Fruit fly (Drosophila melanogaster) whole organism, pupa: ENCODE data around the gene nocte.

Experiments
- CG10348 ChIP-seq: fragments of 200-800 bp; sonication (Bioruptor generic); IDR thresholded peaks from 2 replicates; pipeline ENCODE4 v1.3.6; 2022; ENCODE audit warnings: missing biosample characterization, missing genetic modification characterization
- CG12605 ChIP-seq: fragments of 200-800 bp; sonication (Bioruptor generic); IDR thresholded peaks from 2 replicates; pipeline ENCODE4 v1.3.6; 2022; ENCODE audit warnings: missing biosample characterization, missing genetic modification characterization
- CG13204 ChIP-seq: fragments of 200-800 bp; sonication (Bioruptor generic); optimal IDR thresholded peaks from 2 replicates; lab custom pipeline; 2018; ENCODE audit warnings: missing biosample characterization, mild to moderate bottlenecking, missing genetic modification characterization, moderate library complexity
- CG14655 ChIP-seq: fragments of 200-800 bp; sonication (Bioruptor generic); optimal IDR thresholded peaks from 3 replicates; lab custom pipeline; 2017; ENCODE audit warnings: mild to moderate bottlenecking, missing biosample characterization, missing genetic modification reagents, missing genetic modification characterization
- CG15710 ChIP-seq: fragments of 200-800 bp; sonication (Bioruptor generic); optimal IDR thresholded peaks from 2 replicates; lab custom pipeline; 2018; ENCODE audit warnings: missing biosample characterization, mild to moderate bottlenecking, missing genetic modification characterization, moderate library complexity
- CG17806 ChIP-seq: fragments of 200-800 bp; sonication (Bioruptor generic); optimal IDR thresholded peaks from 2 replicates; lab custom pipeline; 2018; ENCODE audit warnings: missing biosample characterization, mild to moderate bottlenecking, missing genetic modification characterization, moderate library complexity
- CG32121 ChIP-seq: fragments of 200-800 bp; sonication (Bioruptor generic); IDR thresholded peaks from 2 replicates; pipeline ENCODE4 v1.3.6; 2022; ENCODE audit warnings: missing biosample characterization, missing genetic modification characterization
- CG34367 ChIP-seq: fragments of 200-800 bp; sonication (Bioruptor generic); optimal IDR thresholded peaks from 2 replicates; lab custom pipeline; 2018; ENCODE audit warnings: missing biosample characterization, mild to moderate bottlenecking, missing genetic modification characterization
- CG4496 ChIP-seq: fragments of 200-800 bp; sonication (Bioruptor generic); IDR thresholded peaks from 3 replicates; pipeline ENCODE4 v1.3.6; 2022; ENCODE audit warnings: missing biosample characterization, missing genetic modification characterization
- CG8159 ChIP-seq: fragments of 200-800 bp; sonication (Bioruptor generic); optimal IDR thresholded peaks from 3 replicates; lab custom pipeline; 2018; ENCODE audit warnings: missing biosample characterization, mild to moderate bottlenecking, missing genetic modification characterization, moderate library complexity
- CG8301 ChIP-seq: fragments of 200-800 bp; sonication (Bioruptor generic); optimal IDR thresholded peaks from 2 replicates; lab custom pipeline; 2018; ENCODE audit warnings: missing biosample characterization, mild to moderate bottlenecking, missing genetic modification characterization
- CG9948 ChIP-seq: fragments of 200-800 bp; sonication (Bioruptor generic); optimal IDR thresholded peaks from 2 replicates; lab custom pipeline; 2018; ENCODE audit warnings: missing biosample characterization, mild to moderate bottlenecking, missing genetic modification characterization, moderate library complexity
- D1 ChIP-seq: fragments of 200-800 bp; sonication (Bioruptor generic); optimal IDR thresholded peaks from 2 replicates; lab custom pipeline; 2018; ENCODE audit warnings: missing biosample characterization, mild to moderate bottlenecking, missing genetic modification characterization, moderate library complexity
- EcR ChIP-seq: fragments of 200-800 bp; sonication (Bioruptor generic); optimal IDR thresholded peaks from 3 replicates; lab custom pipeline; 2019; ENCODE audit warnings: missing biosample characterization, missing genetic modification characterization, mild to moderate bottlenecking, moderate library complexity, missing genetic modification reagents
- Ets98B ChIP-seq: fragments of 200-800 bp; sonication (Bioruptor generic); IDR thresholded peaks from 2 replicates; pipeline ENCODE4 v1.3.6; 2022; ENCODE audit warnings: missing biosample characterization, missing genetic modification characterization
- Pif1A ChIP-seq: fragments of 200-800 bp; sonication (Bioruptor generic); optimal IDR thresholded peaks from 3 replicates; lab custom pipeline; 2016; ENCODE audit warnings: missing biosample characterization, missing genetic modification characterization
- Pif1B ChIP-seq: fragments of 200-800 bp; sonication (Bioruptor generic); optimal IDR thresholded peaks from 3 replicates; lab custom pipeline; 2016; ENCODE audit warnings: missing biosample characterization, missing genetic modification characterization
- Snoo ChIP-seq: fragments of 200-800 bp; sonication (Bioruptor generic); optimal IDR thresholded peaks from 3 replicates; lab custom pipeline; 2017; ENCODE audit warnings: missing biosample characterization, mild to moderate bottlenecking, missing genetic modification characterization, inconsistent platforms
- fd96Ca ChIP-seq: fragments of 200-800 bp; sonication (Bioruptor generic); IDR thresholded peaks from 3 replicates; pipeline ENCODE4 v1.3.6; 2022; ENCODE audit warnings: missing biosample characterization, missing genetic modification characterization
- gl ChIP-seq: fragments of 200-800 bp; sonication (Bioruptor generic); optimal IDR thresholded peaks from 2 replicates; lab custom pipeline; 2018; ENCODE audit warnings: missing biosample characterization, mild to moderate bottlenecking, missing genetic modification characterization
- rn ChIP-seq: fragments of 200-800 bp; sonication (Bioruptor generic); IDR thresholded peaks from 2 replicates; pipeline ENCODE4 v1.3.6; 2022; ENCODE audit warnings: missing biosample characterization, missing genetic modification characterization

Gene nocte

DNA sequence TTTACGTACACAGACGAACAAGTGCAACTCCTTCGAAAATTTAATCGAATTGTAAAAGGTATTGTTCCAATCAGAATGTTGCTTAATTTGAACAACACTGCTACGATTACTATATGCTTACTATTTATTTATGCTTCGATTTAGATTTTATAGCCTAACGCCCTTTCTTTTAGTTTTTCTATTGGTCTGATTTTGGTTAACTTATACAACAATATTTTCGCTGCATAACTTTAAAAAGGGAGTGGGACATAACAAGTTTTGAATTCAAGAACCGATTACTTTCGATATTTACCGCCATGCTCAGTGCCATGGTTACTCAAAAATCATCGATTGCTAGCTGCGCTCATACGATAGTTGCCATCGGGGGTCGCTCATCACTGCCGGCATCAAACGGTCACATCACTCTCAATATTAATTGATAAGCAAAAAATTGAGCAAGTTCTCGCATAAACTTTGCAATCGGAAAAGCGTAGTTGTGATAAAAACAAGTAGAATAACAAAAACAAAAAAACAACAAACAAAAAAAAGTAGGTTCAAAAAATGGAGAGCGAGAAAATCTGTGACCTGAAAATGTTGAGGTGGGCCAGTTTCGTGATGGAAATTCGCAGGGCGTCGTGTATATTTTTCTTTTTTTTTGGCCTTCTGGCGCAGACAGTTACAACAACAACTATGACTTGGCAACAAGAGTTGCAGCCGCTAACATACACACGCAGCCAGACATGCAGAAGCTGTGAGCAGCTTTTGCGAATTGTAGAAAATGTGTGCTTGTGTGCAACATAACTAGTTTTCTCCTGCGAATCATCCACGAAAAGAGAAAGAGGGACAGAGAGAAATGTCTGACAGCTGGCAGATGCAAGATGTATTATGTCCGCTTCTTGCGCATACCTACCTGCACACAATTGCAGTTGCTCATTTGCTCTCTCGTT is 4.2 kb upstream of the nocte start, which contains the start of the genes CG2887 and PPP4R2r:
TSS of gene CG2887 (minus strand) at position 51 of the 926 bp plus-strand sequence.
TSS of gene PPP4R2r (plus strand) at position 396 of the 926 bp plus-strand sequence.
- TF ChIP-seq Pif1B (GFP tag; lab: Kevin White, UChicago) (peak; percentile 8), CG8301 (tag; lab: Kevin White, UChicago) (peak; percentile 12), CG12605 (GFP tag; lab: Robert Waterston, UW) (no peak), CG4496 (no peak), CG8159 (peak; percentile 2), EcR (GFP tag; lab: Kevin White, UChicago) (peak; percentile 25), gl (tag; lab: Kevin White, UChicago) (no peak)
- TF ChIP-seq, all 21 proteins: peak for 4

DNA sequence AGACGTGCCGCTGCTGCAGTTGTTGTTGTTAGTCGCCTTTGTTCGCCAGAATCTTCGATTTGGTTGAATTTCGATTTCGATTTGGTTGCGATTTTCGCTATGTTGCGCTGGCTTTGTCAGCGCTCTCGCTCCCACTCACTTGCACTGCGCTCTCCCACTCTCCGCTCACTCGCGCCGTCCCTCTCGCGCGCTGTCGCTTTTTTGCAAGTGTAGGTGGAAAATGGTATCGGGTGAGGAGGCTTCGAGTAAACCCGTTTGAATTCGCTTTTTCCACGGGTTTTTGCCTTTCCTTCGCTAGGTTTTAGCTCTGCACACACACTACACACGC is 298 bp downstream of the nocte start:
- TF ChIP-seq EcR (GFP tag; lab: Kevin White, UChicago) (peak; percentile 87), CG8301 (tag; lab: Kevin White, UChicago) (no peak), CG17806 (tag; lab: Kevin White, UChicago) (no peak), Pif1A (GFP tag; lab: Kevin White, UChicago) (no peak)

DNA sequence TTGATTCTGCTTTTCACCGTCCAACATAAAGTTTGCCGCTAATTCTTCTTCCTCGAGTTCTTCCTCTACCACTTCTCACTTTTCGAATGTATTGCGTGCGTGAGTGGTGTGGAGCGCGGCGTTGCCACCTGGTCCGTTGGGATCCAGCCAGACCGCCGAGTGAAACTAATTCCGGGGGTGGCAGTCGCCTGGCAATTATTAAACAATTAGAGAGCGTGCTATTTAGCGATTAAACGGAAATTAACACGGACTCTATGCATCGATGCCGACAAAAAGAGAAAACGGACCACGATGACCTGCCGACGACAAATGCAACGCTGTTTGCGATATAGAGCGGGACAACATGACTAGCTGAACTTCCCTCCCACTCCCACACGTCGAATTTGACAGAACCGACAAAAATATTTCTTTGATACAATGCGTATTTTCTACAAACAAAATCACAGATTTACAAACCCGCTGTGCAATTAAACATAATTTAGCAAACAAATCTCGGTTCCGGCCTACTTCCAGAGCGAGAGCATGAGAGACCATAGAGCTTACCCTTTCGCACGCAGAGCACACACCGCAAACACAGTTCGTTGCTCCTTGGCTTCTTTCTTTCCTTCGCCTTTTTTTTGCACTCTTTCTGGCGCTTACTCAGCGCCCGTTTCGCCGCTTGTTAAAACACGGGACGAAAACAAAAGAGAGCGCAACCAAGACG is 814 bp downstream of the nocte start, which contains the start of gene CG2889:
TSS of gene CG2889 (plus strand) at position 429 of the 703 bp plus-strand sequence.
- TF ChIP-seq EcR (GFP tag; lab: Kevin White, UChicago): peak; percentile 96
- TF ChIP-seq CG15710: no peak
- 0 out of 3 replicates have a peak, but pooled peaks have one; percentile 30 for TF ChIP-seq fd96Ca (GFP tag; lab: Robert Waterston, UW)
- TF ChIP-seq, all 21 proteins: peak for 2

DNA sequence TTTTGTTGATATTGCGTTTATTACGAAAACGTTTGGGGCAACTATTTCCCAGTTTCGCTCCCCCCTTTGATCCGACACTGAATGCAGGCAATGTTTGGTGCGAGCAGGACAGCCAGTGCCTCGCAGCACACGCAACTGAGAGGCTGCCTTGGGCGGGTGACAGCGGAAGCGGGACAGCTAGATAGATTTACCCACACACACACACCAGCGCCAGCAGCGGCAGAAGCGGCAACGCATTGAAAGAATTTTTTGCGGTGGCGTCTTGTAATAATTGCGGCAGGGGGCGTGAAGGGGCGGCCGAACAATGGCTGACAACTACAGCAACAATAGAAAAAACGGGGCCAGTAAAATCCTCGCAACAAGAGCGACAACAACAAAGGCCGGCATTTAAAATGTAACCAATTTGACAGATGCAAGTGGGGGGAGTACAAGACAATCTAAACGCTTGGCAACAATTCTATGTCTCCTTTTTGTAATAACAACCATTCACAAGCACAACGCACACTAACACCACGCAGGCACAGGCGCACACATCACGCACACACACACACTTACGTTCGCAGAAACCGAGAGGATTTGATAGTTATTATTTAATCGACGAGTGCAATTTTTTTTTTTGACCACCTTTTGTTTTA is 1.7 kb downstream of the nocte start:
- TF ChIP-seq CG12605 (GFP tag; lab: Robert Waterston, UW) (no peak), CG15710 (peak; percentile 10), Ets98B (GFP tag; lab: Robert Waterston, UW) (0 out of 2 replicates have a peak, but pooled peaks have one; percentile 28), CG9948 (tag; lab: Kevin White, UChicago) (no peak), fd96Ca (GFP tag; lab: Robert Waterston, UW) (peak; percentile 67; the same call in 2 of the 3 replicates), CG13204 (GFP tag; lab: Kevin White, UChicago) (peak; percentile 84), CG32121 (GFP tag; lab: Robert Waterston, UW) (0 out of 2 replicates have a peak, but pooled peaks have one; percentile 22), EcR (GFP tag; lab: Kevin White, UChicago) (peak; percentile 64)

DNA sequence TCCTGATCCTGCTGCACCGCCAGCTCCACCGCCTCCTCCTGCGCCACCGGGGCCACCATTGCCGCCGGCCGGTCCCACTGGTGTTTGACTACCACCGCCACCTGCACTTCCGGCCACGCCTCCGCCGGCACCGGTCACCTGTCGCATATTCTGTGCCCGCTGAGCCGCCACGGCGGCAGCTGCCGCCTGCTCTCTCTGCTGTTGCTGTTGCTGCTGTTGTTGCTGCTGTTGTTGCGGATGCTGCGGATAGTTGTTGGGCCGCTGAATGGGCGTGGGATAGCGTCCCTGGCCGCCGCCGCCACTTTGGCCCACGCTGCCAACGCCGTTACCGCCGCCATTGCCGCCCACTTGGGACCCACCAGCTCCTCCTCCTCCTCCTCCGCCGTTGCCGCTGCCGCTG is 9.9 kb downstream of the nocte start:
- TF ChIP-seq CG32121 (GFP tag; lab: Robert Waterston, UW): no peak
- TF ChIP-seq CG8159: no peak
- TF ChIP-seq EcR (GFP tag; lab: Kevin White, UChicago): no peak
- TF ChIP-seq Pif1B (GFP tag; lab: Kevin White, UChicago): no peak
- TF ChIP-seq fd96Ca (GFP tag; lab: Robert Waterston, UW): no peak
- no peak for TF ChIP-seq CG10348 (GFP tag; lab: Robert Waterston, UW)
- no peak for TF ChIP-seq D1 (tag; lab: Kevin White, UChicago)
- TF ChIP-seq Ets98B (GFP tag; lab: Robert Waterston, UW): no peak
- no peak for TF ChIP-seq CG15710
- no peak for TF ChIP-seq CG14655 (GFP tag; lab: Kevin White, UChicago)
- TF ChIP-seq rn (GFP tag; lab: Robert Waterston, UW): no peak
- no peak for TF ChIP-seq CG12605 (GFP tag; lab: Robert Waterston, UW)
- TF ChIP-seq CG17806 (tag; lab: Kevin White, UChicago): no peak
- TF ChIP-seq CG34367 (tag; lab: Kevin White, UChicago): no peak

DNA sequence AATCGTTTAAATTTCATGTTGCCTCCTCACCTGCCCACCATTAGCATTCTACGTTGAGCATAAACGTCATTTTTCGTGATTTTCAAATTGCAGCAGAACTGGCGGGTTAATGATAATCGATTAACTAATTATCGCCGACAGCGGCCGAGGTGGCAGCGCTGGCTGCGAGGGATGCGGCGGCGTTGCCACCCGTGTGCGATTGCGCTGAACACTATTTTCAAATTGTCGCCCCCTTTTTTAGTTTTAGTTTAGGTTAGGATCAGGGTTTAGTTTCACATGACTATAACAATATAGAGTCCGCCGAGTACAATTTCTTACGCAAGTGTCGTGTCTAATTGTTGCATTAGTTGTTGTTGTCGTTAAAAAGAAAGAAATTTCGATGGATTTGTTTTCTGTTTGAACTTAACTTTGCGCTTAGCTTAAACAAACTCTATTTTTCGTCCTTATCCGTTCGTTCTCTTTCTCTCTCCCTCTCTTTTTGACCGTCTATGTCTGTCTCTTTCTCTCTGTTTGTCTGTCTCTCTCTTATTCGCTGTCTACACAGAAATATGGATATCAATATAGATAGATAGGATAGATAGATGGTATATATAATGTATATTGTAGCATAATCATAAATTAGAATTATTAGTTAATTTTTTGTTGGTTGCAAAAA is 11.3 kb downstream of the nocte start:
- TF ChIP-seq CG15710: no peak
- no peak for TF ChIP-seq gl (tag; lab: Kevin White, UChicago)
- 0 out of 3 replicates have a peak, but pooled peaks have one; percentile 22 for TF ChIP-seq CG4496
- TF ChIP-seq D1 (tag; lab: Kevin White, UChicago): no peak
- no peak for TF ChIP-seq CG14655 (GFP tag; lab: Kevin White, UChicago)
- TF ChIP-seq CG8159: no peak
- no peak for TF ChIP-seq CG9948 (tag; lab: Kevin White, UChicago)
- peak; percentile 40; the same call in 1 of the 3 replicates for TF ChIP-seq fd96Ca (GFP tag; lab: Robert Waterston, UW)
- TF ChIP-seq Snoo (tag; lab: Kevin White, UChicago): no peak
- no peak for TF ChIP-seq CG13204 (GFP tag; lab: Kevin White, UChicago)
- TF ChIP-seq Pif1B (GFP tag; lab: Kevin White, UChicago): no peak
- TF ChIP-seq CG32121 (GFP tag; lab: Robert Waterston, UW): no peak
- TF ChIP-seq EcR (GFP tag; lab: Kevin White, UChicago): no peak
- no peak for TF ChIP-seq CG8301 (tag; lab: Kevin White, UChicago)
- TF ChIP-seq CG17806 (tag; lab: Kevin White, UChicago): no peak
